Fruit fly (Drosophila melanogaster): Measurements from ENCODE around the gene Rga.
A peak's percentile ranks its signal among the peaks of the same experiment; 100 is the strongest.

Gene Rga

dm6 chr3R:5601044-5601523 lies 11.8 kb downstream of the Rga start, which contains the start of the genes kra and SecS (continued):
- TF ChIP-seq CG18764 (GFP tag; optimal IDR thresholded peaks at IDR 0.05), result peak; percentile 27
- TF ChIP-seq CG15696 (tag; optimal IDR thresholded peaks at IDR 0.05), result peak; percentile 58
- no peak for TF ChIP-seq CG8281 (tag; optimal IDR thresholded peaks at IDR 0.05)
- TF ChIP-seq otp (GFP tag; IDR thresholded peaks at IDR 0.05), result no peak
- TF ChIP-seq z (GFP tag; IDR thresholded peaks at IDR 0.05), result no peak
- no peak for TF ChIP-seq her (GFP tag; optimal IDR thresholded peaks at IDR 0.05)
- TF ChIP-seq CG13624 (GFP tag; optimal IDR thresholded peaks at IDR 0.05), result peak; percentile 32
- peak; percentile 91 for TF ChIP-seq CG12659 (GFP tag; optimal IDR thresholded peaks at IDR 0.05)
- TF ChIP-seq CG6813 (GFP tag; optimal IDR thresholded peaks at IDR 0.05), result no peak
- no peak for TF ChIP-seq amos (GFP tag; IDR thresholded peaks at IDR 0.05; ENCODE audit: partially characterized antibody)
- peak; percentile 57 for TF ChIP-seq Fer3 (tag; optimal IDR thresholded peaks at IDR 0.05)
- TF ChIP-seq cad (GFP tag; optimal IDR thresholded peaks at IDR 0.05), result no peak
- no peak for TF ChIP-seq hth (optimal IDR thresholded peaks at IDR 0.05)
- no peak for TF ChIP-seq jigr1 (GFP tag; IDR thresholded peaks at IDR 0.05)
- TF ChIP-seq CG2199 (GFP tag; IDR thresholded peaks at IDR 0.05), result no peak
- no peak for TF ChIP-seq CG6683 (GFP tag; optimal IDR thresholded peaks at IDR 0.05)
- no peak for TF ChIP-seq CG7745 (tag; optimal IDR thresholded peaks at IDR 0.05)
- no peak for TF ChIP-seq hbn (GFP tag; IDR thresholded peaks at IDR 0.05; ENCODE audit: partially characterized antibody)
- no peak for TF ChIP-seq bowl (GFP tag; IDR thresholded peaks at IDR 0.05)
- no peak for TF ChIP-seq C15 (GFP tag; IDR thresholded peaks at IDR 0.05)
- peak; percentile 44 for TF ChIP-seq CG9876 (GFP tag; optimal IDR thresholded peaks at IDR 0.05)
- no peak for TF ChIP-seq gt (GFP tag; IDR thresholded peaks at IDR 0.05)
- TF ChIP-seq yki (optimal IDR thresholded peaks at IDR 0.05), result no peak
- TF ChIP-seq CG32767 (GFP tag; IDR thresholded peaks at IDR 0.05), result no peak
- TF ChIP-seq CG6765 (GFP tag; optimal IDR thresholded peaks at IDR 0.05), result peak; percentile 41
- TF ChIP-seq usp (GFP tag; optimal IDR thresholded peaks at IDR 0.05), result no peak
- TF ChIP-seq CG16779 (GFP tag; IDR thresholded peaks at IDR 0.05), result no peak
- no peak for TF ChIP-seq Optix (GFP tag; IDR thresholded peaks at IDR 0.05)
- peak; percentile 63 for TF ChIP-seq CG4328 (GFP tag; optimal IDR thresholded peaks at IDR 0.05)
- TF ChIP-seq row (GFP tag; IDR thresholded peaks at IDR 0.05), result no peak
- TF ChIP-seq CG17385 (GFP tag; optimal IDR thresholded peaks at IDR 0.05), result peak; percentile 48
- no peak for TF ChIP-seq kah (GFP tag; optimal IDR thresholded peaks at IDR 0.05)
- peak; percentile 44 for TF ChIP-seq CG4854 (GFP tag; optimal IDR thresholded peaks at IDR 0.05)
- TF ChIP-seq sens-2 (GFP tag; IDR thresholded peaks at IDR 0.05), result no peak
- TF ChIP-seq Tbp (GFP tag; optimal IDR thresholded peaks at IDR 0.05), result no peak
- peak; percentile 90 for TF ChIP-seq Ets65A (GFP tag)
- no peak for TF ChIP-seq CG4282 (GFP tag; optimal IDR thresholded peaks at IDR 0.05)
- peak; percentile 6 for TF ChIP-seq exex (tag; optimal IDR thresholded peaks at IDR 0.05)
- TF ChIP-seq cwo (GFP tag; optimal IDR thresholded peaks at IDR 0.05), result no peak
- peak; percentile 62 for TF ChIP-seq Sry-δ (GFP tag; optimal IDR thresholded peaks at IDR 0.05)
- TF ChIP-seq CG31224 (GFP tag; IDR thresholded peaks at IDR 0.05), result no peak
- peak; percentile 29 for TF ChIP-seq fd96Cb (tag; optimal IDR thresholded peaks at IDR 0.05)
- no peak for TF ChIP-seq Opbp (GFP tag; IDR thresholded peaks at IDR 0.05; ENCODE audit: partially characterized antibody)
- no peak for TF ChIP-seq h (optimal IDR thresholded peaks at IDR 0.05)
- no peak for TF ChIP-seq unc-4 (GFP tag; IDR thresholded peaks at IDR 0.05; ENCODE audit: partially characterized antibody)
- TF ChIP-seq br (optimal IDR thresholded peaks at IDR 0.05), result no peak
- peak; percentile 2 for TF ChIP-seq ATbp (GFP tag; optimal IDR thresholded peaks at IDR 0.05)
- peak; percentile 32 for TF ChIP-seq CG8944 (GFP tag; optimal IDR thresholded peaks at IDR 0.05)
- TF ChIP-seq eyg (GFP tag; optimal IDR thresholded peaks at IDR 0.05), result no peak
- TF ChIP-seq gem (tag; optimal IDR thresholded peaks at IDR 0.05), result peak; percentile 75
- no peak for TF ChIP-seq sima (GFP tag; optimal IDR thresholded peaks at IDR 0.05)
- peak; percentile 66 for TF ChIP-seq CG10267 (tag; optimal IDR thresholded peaks at IDR 0.05)
- no peak for TF ChIP-seq CkIIα-i1 (GFP tag; IDR thresholded peaks at IDR 0.05)

Data from whole organism, embryonic.